Fruit fly (Drosophila melanogaster) whole organism, embryonic: ENCODE data around the gene DppIII.

Source experiments
- Atf3 ChIP-seq: fragments of 200-800 bp; sonication (Bioruptor generic); optimal IDR thresholded peaks from 3 replicates; lab custom pipeline; 2016; ENCODE audit warnings: missing biosample characterization, missing genetic modification characterization
- Atf6 ChIP-seq: fragments of 200-800 bp; sonication (Bioruptor generic); IDR thresholded peaks from 2 replicates; pipeline ENCODE4 v1.3.6; 2022; ENCODE audit warnings: missing biosample characterization, missing genetic modification characterization
- CG10543 ChIP-seq: fragments of 200-800 bp; sonication (Bioruptor generic); optimal IDR thresholded peaks from 3 replicates; lab custom pipeline; 2017; ENCODE audit warnings: missing biosample characterization, mild to moderate bottlenecking, missing genetic modification characterization, moderate library complexity
- CG12744 ChIP-seq: fragments of 200-800 bp; sonication (Bioruptor generic); optimal IDR thresholded peaks from 2 replicates; lab custom pipeline; 2016; ENCODE audit warnings: missing biosample characterization, missing genetic modification characterization
- CG12769 ChIP-seq: fragments of 200-800 bp; sonication (Bioruptor generic); optimal IDR thresholded peaks from 2 replicates; lab custom pipeline; 2019; ENCODE audit warnings: missing biosample characterization, mild to moderate bottlenecking, missing genetic modification characterization, moderate library complexity
- CG13287 ChIP-seq: fragments of 200-800 bp; sonication (Bioruptor generic); IDR thresholded peaks from 2 replicates; pipeline ENCODE4 v1.3.6; 2022; ENCODE audit warnings: missing biosample characterization, missing genetic modification characterization; ENCODE audit not compliant: partially characterized antibody
- CG13894 ChIP-seq: fragments of 200-800 bp; sonication (Bioruptor generic); optimal IDR thresholded peaks from 3 replicates; lab custom pipeline; 2018; ENCODE audit warnings: missing biosample characterization, mild to moderate bottlenecking, missing genetic modification characterization, moderate library complexity
- CG15514 ChIP-seq: fragments of 200-800 bp; sonication (Bioruptor generic); optimal IDR thresholded peaks from 3 replicates; lab custom pipeline; 2017; ENCODE audit warnings: missing biosample characterization, missing genetic modification characterization, mild to moderate bottlenecking, moderate library complexity, missing genetic modification reagents
- CG1603 ChIP-seq: fragments of 200-800 bp; sonication (Bioruptor generic); optimal IDR thresholded peaks from 2 replicates; lab custom pipeline; 2019; ENCODE audit warnings: missing biosample characterization, mild to moderate bottlenecking, missing genetic modification characterization, moderate library complexity
- CG31388 ChIP-seq: fragments of 200-800 bp; sonication (Bioruptor generic); optimal IDR thresholded peaks from 2 replicates; lab custom pipeline; 2016; ENCODE audit warnings: missing biosample characterization, missing genetic modification characterization
- CG32767 ChIP-seq: fragments of 200-800 bp; sonication (Bioruptor generic); IDR thresholded peaks from 2 replicates; pipeline ENCODE4 v1.3.6; 2022; ENCODE audit warnings: missing biosample characterization, missing genetic modification characterization
- CG34376 ChIP-seq: fragments of 200-800 bp; sonication (Bioruptor generic); optimal IDR thresholded peaks from 2 replicates; lab custom pipeline; 2018; ENCODE audit warnings: missing biosample characterization, mild to moderate bottlenecking, missing genetic modification characterization
- CG4617 ChIP-seq: fragments of 200-800 bp; sonication (Bioruptor generic); optimal IDR thresholded peaks from 3 replicates; lab custom pipeline; 2016; ENCODE audit warnings: missing biosample characterization, missing genetic modification characterization, borderline replicate concordance
- CG4707 ChIP-seq: fragments of 200-800 bp; sonication (Bioruptor generic); optimal IDR thresholded peaks from 2 replicates; lab custom pipeline; 2018; ENCODE audit warnings: missing biosample characterization, mild to moderate bottlenecking, missing genetic modification characterization, moderate library complexity
- CG6683 ChIP-seq: fragments of 200-800 bp; sonication (Bioruptor generic); optimal IDR thresholded peaks from 2 replicates; lab custom pipeline; 2017; ENCODE audit warnings: missing biosample characterization, mild to moderate bottlenecking, missing genetic modification characterization, missing genetic modification reagents
- CG6813 ChIP-seq: fragments of 200-800 bp; sonication (Bioruptor generic); optimal IDR thresholded peaks from 2 replicates; lab custom pipeline; 2017; ENCODE audit warnings: missing biosample characterization, missing genetic modification characterization, mild to moderate bottlenecking, moderate library complexity, missing genetic modification reagents
- CG7839 ChIP-seq: fragments of 200-800 bp; sonication (Bioruptor generic); optimal IDR thresholded peaks from 3 replicates; lab custom pipeline; 2018; ENCODE audit warnings: missing biosample characterization, mild to moderate bottlenecking, missing genetic modification characterization, moderate library complexity
- CG7928 ChIP-seq: fragments of 200-800 bp; sonication (Bioruptor generic); optimal IDR thresholded peaks from 2 replicates; lab custom pipeline; 2017; ENCODE audit warnings: missing biosample characterization, mild to moderate bottlenecking, missing genetic modification characterization
- CG7963 ChIP-seq: fragments of 200-800 bp; sonication (Bioruptor generic); IDR thresholded peaks from 3 replicates; pipeline ENCODE4 v1.3.6; 2022; ENCODE audit warnings: missing biosample characterization, missing genetic modification characterization; ENCODE audit not compliant: partially characterized antibody
- CoRest ChIP-seq: fragments of 200-800 bp; sonication (Bioruptor generic); optimal IDR thresholded peaks from 3 replicates; lab custom pipeline; 2018; ENCODE audit warnings: missing biosample characterization, mild to moderate bottlenecking, missing genetic modification characterization, moderate library complexity
- Doc3 ChIP-seq: fragments of 200-800 bp; sonication (Bioruptor generic); IDR thresholded peaks from 3 replicates; pipeline ENCODE4 v1.3.6; 2022; ENCODE audit warnings: missing biosample characterization, missing genetic modification characterization; ENCODE audit not compliant: partially characterized antibody
- H2.0 ChIP-seq: fragments of 200-800 bp; sonication (Bioruptor generic); IDR thresholded peaks from 2 replicates; pipeline ENCODE4 v1.3.6; 2022; ENCODE audit warnings: missing biosample characterization, missing genetic modification characterization
- Lhr ChIP-seq: fragments of 200-800 bp; sonication (Bioruptor generic); optimal IDR thresholded peaks from 3 replicates; lab custom pipeline; 2017; ENCODE audit warnings: mild to moderate bottlenecking, missing biosample characterization, missing genetic modification reagents, missing genetic modification characterization
- Mad ChIP-seq: fragments of 200-800 bp; sonication (Bioruptor generic); optimal IDR thresholded peaks from 2 replicates; lab custom pipeline; 2016; ENCODE audit warnings: missing biosample characterization, missing genetic modification characterization
- NC2β ChIP-seq: fragments of 200-800 bp; sonication (Bioruptor generic); optimal IDR thresholded peaks from 2 replicates; lab custom pipeline; 2016; ENCODE audit warnings: missing biosample characterization, missing genetic modification characterization
- Nf-YC ChIP-seq: fragments of 200-800 bp; optimal IDR thresholded peaks from 3 replicates; lab custom pipeline; 2019; ENCODE audit warnings: missing biosample characterization, mild to moderate bottlenecking, missing genetic modification characterization, moderate library complexity
- Sry-β ChIP-seq: fragments of 200-800 bp; sonication (Bioruptor generic); optimal IDR thresholded peaks from 2 replicates; lab custom pipeline; 2018; ENCODE audit warnings: missing biosample characterization, mild to moderate bottlenecking, missing genetic modification characterization, moderate library complexity
- Stat92E ChIP-seq, 3 experiments: fragments of >200 bp in 2 of 3; fragments of 200-800 bp in 1 of 3; sonication (Bioruptor generic) in 1 of 3; optimal IDR thresholded peaks; 2 replicates each; lab custom pipeline; 2017 to 2019; ENCODE audit warnings: missing biosample characterization in 3 of 3, missing genetic modification characterization in 3 of 3, mild to moderate bottlenecking in 1 of 3, moderate library complexity in 1 of 3
- Tbp ChIP-seq: fragments of >200 bp; optimal IDR thresholded peaks from 2 replicates; lab custom pipeline; 2018; ENCODE audit warnings: missing biosample characterization, missing genetic modification characterization
- bcd ChIP-seq: fragments of 200-800 bp; sonication (Bioruptor generic); optimal IDR thresholded peaks from 2 replicates; lab custom pipeline; 2017; ENCODE audit warnings: missing biosample characterization, mild to moderate bottlenecking, missing genetic modification characterization
- bigmax ChIP-seq: fragments of 200-800 bp; sonication (Bioruptor generic); optimal IDR thresholded peaks from 2 replicates; lab custom pipeline; 2018; ENCODE audit warnings: missing biosample characterization, mild to moderate bottlenecking, missing genetic modification characterization
- cg ChIP-seq: fragments of 200-800 bp; sonication (Bioruptor generic); optimal IDR thresholded peaks from 3 replicates; lab custom pipeline; 2019; ENCODE audit warnings: missing biosample characterization, mild to moderate bottlenecking, missing genetic modification characterization, moderate library complexity
- chinmo ChIP-seq: fragments of 200-800 bp; sonication (Bioruptor generic); IDR thresholded peaks from 4 replicates; pipeline ENCODE4 v1.3.6; 2022; ENCODE audit warnings: missing biosample characterization, missing genetic modification characterization; ENCODE audit not compliant: partially characterized antibody
- ci ChIP-seq: fragments of 200-800 bp; sonication (Bioruptor generic); IDR thresholded peaks from 3 replicates; pipeline ENCODE4 v1.3.6; 2022; ENCODE audit warnings: missing biosample characterization, missing genetic modification characterization
- gcm ChIP-seq: fragments of 200-800 bp; sonication (Bioruptor generic); optimal IDR thresholded peaks from 2 replicates; lab custom pipeline; 2019; ENCODE audit warnings: missing biosample characterization, mild to moderate bottlenecking, missing genetic modification characterization, moderate library complexity
- ham ChIP-seq: fragments of 200-800 bp; sonication (Bioruptor generic); IDR thresholded peaks from 2 replicates; pipeline ENCODE4 v1.3.6; 2022; ENCODE audit warnings: missing biosample characterization, missing genetic modification characterization
- lab ChIP-seq: fragments of 200-800 bp; sonication (Bioruptor generic); optimal IDR thresholded peaks from 3 replicates; lab custom pipeline; 2017; ENCODE audit warnings: missing biosample characterization, missing genetic modification characterization, mild to moderate bottlenecking, moderate library complexity, missing genetic modification reagents
- mirr ChIP-seq: fragments of 200-800 bp; sonication (Bioruptor generic); optimal IDR thresholded peaks from 3 replicates; lab custom pipeline; 2018; ENCODE audit warnings: missing biosample characterization, mild to moderate bottlenecking, missing genetic modification characterization
- nmo ChIP-seq: fragments of 200-800 bp; sonication (Bioruptor generic); optimal IDR thresholded peaks from 2 replicates; lab custom pipeline; 2018; ENCODE audit warnings: missing biosample characterization, mild to moderate bottlenecking, missing genetic modification characterization, moderate library complexity
- pan ChIP-seq, 4 experiments: fragments of >200 bp in 3 of 4; fragments of 200-800 bp in 1 of 4; sonication (Bioruptor generic) in 1 of 4; optimal IDR thresholded peaks in 3 of 4; IDR thresholded peaks in 1 of 4; 2 replicates each; pipeline versions ENCODE4 v1.3.6 to Lab custom; 2017 to 2022; ENCODE audit warnings: missing biosample characterization in 2 of 4, missing genetic modification characterization in 2 of 4, mixed read lengths in 1 of 4
- salm ChIP-seq: fragments of 200-800 bp; sonication (Bioruptor generic); optimal IDR thresholded peaks from 2 replicates; lab custom pipeline; 2018; ENCODE audit warnings: missing biosample characterization, mild to moderate bottlenecking, missing genetic modification characterization
- sens ChIP-seq: fragments of 200-800 bp; sonication (Bioruptor generic); peaks from one replicate; lab custom pipeline; 2016; ENCODE audit warnings: missing biosample characterization, missing genetic modification characterization
- sr ChIP-seq: fragments of 200-800 bp; sonication (Bioruptor generic); IDR thresholded peaks from 3 replicates; pipeline ENCODE4 v1.3.6; 2022; ENCODE audit warnings: missing biosample characterization, missing genetic modification characterization
- trem ChIP-seq: fragments of 200-800 bp; optimal IDR thresholded peaks from 3 replicates; lab custom pipeline; 2019; ENCODE audit warnings: missing biosample characterization, mild to moderate bottlenecking, missing genetic modification characterization, moderate library complexity
- vvl ChIP-seq: fragments of 200-800 bp; sonication (Bioruptor generic); IDR thresholded peaks from 2 replicates; pipeline ENCODE4 v1.3.6; 2022; ENCODE audit warnings: missing biosample characterization, missing genetic modification characterization

The DppIII gene

DNA sequence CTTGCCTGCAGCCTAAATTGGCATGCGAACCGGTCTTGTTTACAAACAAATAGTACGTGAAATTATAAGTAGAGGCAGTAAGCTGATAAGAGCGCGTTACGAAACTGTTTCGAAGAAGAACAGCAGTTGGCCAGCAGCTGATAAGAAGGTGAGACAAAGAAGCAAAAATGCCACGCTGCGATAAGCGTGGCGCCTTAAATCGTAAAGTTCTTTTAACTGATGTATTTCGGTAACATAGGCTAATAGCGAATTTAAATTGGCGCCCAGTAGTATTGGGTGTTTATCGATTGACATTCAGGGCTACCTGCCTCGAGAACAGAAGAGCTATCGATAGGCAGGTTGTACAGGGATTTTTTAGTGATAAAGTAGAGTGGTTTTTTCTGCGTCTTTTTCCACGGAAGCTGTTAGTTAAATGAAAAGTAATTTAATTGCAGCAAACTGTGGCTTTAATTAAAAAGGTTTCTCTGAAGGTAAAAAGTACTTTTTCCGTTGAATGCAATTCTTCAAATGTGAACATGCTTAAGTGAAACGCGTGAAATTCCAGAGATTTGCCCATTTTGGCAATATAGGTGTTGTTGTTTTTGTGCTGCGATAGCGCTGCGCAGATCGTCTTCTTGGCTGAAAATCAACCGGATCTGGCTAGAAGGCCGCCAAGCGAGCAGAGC lies 12.6 kb downstream of the DppIII start, which contains the start of gene stck (continued):
- peak; percentile 4 for TF ChIP-seq bcd (GFP tag; lab: Kevin White, UChicago)
- peak; percentile 97 for TF ChIP-seq Sry-β
- TF ChIP-seq Atf6 = no peak
- TF ChIP-seq CG15514 (GFP tag; lab: Kevin White, UChicago) = peak; percentile 48
- TF ChIP-seq CoRest (tag; lab: Kevin White, UChicago) = peak; percentile 44
- TF ChIP-seq CG6683 (GFP tag; lab: Kevin White, UChicago) = no peak
- 0 out of 3 replicates have a peak, but pooled peaks have one; percentile 26 for TF ChIP-seq Doc3
- TF ChIP-seq CG7963 (GFP tag; lab: Robert Waterston, UW) = peak; percentile 74; the same call in 2 of the 3 replicates
- TF ChIP-seq nmo (GFP tag; lab: Kevin White, UChicago) = peak; percentile 51
- TF ChIP-seq chinmo = 0 out of 4 replicates have a peak, but pooled peaks have one; percentile 12
- TF ChIP-seq Mad (GFP tag; lab: Kevin White, UChicago) = no peak
- peak; percentile 71; the same call in 1 of the 2 replicates for TF ChIP-seq CG13287 (GFP tag; lab: Robert Waterston, UW)
- peak; percentile 96 for TF ChIP-seq CG7928 (GFP tag; lab: Kevin White, UChicago)
- TF ChIP-seq NC2β = no peak
- TF ChIP-seq salm (tag; lab: Kevin White, UChicago) = no peak
- TF ChIP-seq trem (tag; lab: Kevin White, UChicago) = peak; percentile 22
- TF ChIP-seq CG7839 (tag; lab: Kevin White, UChicago) = no peak
- no peak for TF ChIP-seq CG31388 (GFP tag; lab: Kevin White, UChicago)
- no peak for TF ChIP-seq CG12744 (GFP tag; lab: Kevin White, UChicago)

DNA sequence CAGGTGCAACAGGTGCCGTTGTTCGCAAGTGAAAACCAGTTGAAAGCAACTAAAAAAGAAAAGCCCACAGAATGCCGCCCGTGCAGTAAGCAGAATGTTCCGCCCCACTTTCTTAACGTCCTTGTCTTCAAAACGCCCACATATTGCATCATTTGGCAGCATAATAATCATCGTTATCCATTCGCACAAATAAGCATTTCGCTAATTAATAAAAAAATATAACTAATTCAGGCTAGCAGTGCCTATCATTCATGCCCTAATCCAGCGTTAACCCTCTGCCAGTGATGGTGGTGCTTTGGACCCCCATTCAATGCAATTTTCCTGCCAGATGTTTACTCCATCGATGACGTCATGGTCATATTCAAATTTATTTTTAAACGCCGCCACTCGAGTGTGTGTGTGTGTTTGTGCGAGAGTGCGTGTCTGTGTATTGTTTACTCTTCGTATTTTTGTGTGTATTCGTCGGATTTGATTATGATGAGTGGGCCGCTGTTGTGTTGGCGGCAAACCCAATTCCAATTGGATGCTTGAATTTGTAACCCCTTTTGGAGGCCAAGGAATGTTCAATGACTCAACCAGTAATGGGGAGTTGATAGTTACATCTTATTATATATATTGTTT lies 13.3 kb downstream of the DppIII start:
- TF ChIP-seq CG12769 (tag; lab: Kevin White, UChicago) (peak; percentile 40), pan (optimal IDR thresholded peaks at IDR 0.05; lab: Kevin White, UChicago) (no peak), pan (GFP tag; optimal IDR thresholded peaks at IDR 0.05 in 1 of 2, IDR thresholded peaks at IDR 0.05 in 1 of 2) (peak in 1 of 2 experiments; percentile 35), ham (GFP tag; lab: Robert Waterston, UW) (no peak), vvl (GFP tag; lab: Robert Waterston, UW) (peak; percentile 57), Nf-YC (peak; percentile 73), gcm (GFP tag; lab: Kevin White, UChicago) (peak; percentile 64), lab (GFP tag; lab: Kevin White, UChicago) (peak; percentile 10), Lhr (GFP tag; lab: Kevin White, UChicago) (no peak), CG13894 (peak; percentile 2), chinmo (peak; percentile 85; the same call in 2 of the 4 replicates), CG4707 (GFP tag; lab: Kevin White, UChicago) (no peak), Atf3 (GFP tag; lab: Kevin White, UChicago) (peak; percentile 40), CG4617 (GFP tag; lab: Kevin White, UChicago) (no peak), H2.0 (GFP tag; lab: Robert Waterston, UW) (no peak), cg (GFP tag; lab: Kevin White, UChicago) (peak; percentile 92), sr (GFP tag; lab: Robert Waterston, UW) (peak; percentile 89), CG10543 (GFP tag; lab: Kevin White, UChicago) (peak; percentile 71), Tbp (no peak), Stat92E (GFP tag; optimal IDR thresholded peaks at IDR 0.05; lab: Kevin White, UChicago) (peak in 1 of 3 experiments; percentile 56), CG32767 (GFP tag; lab: Robert Waterston, UW) (peak; percentile 77; the same call in 1 of the 2 replicates), CG1603 (tag; lab: Kevin White, UChicago) (peak; percentile 22), sens (GFP tag; lab: Kevin White, UChicago) (peak; percentile 59), mirr (GFP tag; lab: Kevin White, UChicago) (peak; percentile 37), ci (0 out of 3 replicates have a peak, but pooled peaks have one; percentile 50), bigmax (GFP tag; lab: Kevin White, UChicago) (no peak), CG6813 (GFP tag; lab: Kevin White, UChicago) (peak; percentile 14), CG34376 (GFP tag; lab: Kevin White, UChicago) (peak; percentile 12)
